Worm (Caenorhabditis elegans) whole organism, L4 larva: ENCODE results near the gene nhr-39.
"Not testable (repeated sequence)": the region's sequence is repeated elsewhere in the genome, so short reads cannot be mapped to it uniquely, and the experiment has no call there.

Source experiments
- D1046.2 ChIP-seq: fragments of 200-800 bp; sonication (Bioruptor generic); IDR thresholded peaks from 2 replicates; pipeline ENCODE4 v1.3.6; 2022; ENCODE audit warnings: missing genetic modification characterization, missing compliant biosample characterization
- F26F4.8 ChIP-seq: fragments of 200-800 bp; sonication (Bioruptor generic); conservative IDR thresholded peaks from 2 replicates; pipeline ENCODE4 v1.3.6; 2022; ENCODE audit warnings: missing genetic modification characterization, missing compliant biosample characterization
- F44E2.7 ChIP-seq: fragments of 200-800 bp; sonication (Bioruptor generic); IDR thresholded peaks from 2 replicates; pipeline ENCODE4 v2.1.2; 2022; ENCODE audit warnings: missing genetic modification characterization, missing compliant biosample characterization
- F49E8.2 ChIP-seq: sonication (generic microtip); optimal IDR thresholded peaks from 2 replicates; lab custom pipeline; 2016; ENCODE audit warnings: missing compliant biosample characterization, mild to moderate bottlenecking, missing genetic modification characterization, borderline replicate concordance
- T26A8.4 ChIP-seq: fragments of 200-800 bp; sonication (Bioruptor generic); IDR thresholded peaks from 2 replicates; pipeline ENCODE4 v1.3.6; 2022; ENCODE audit warnings: missing genetic modification characterization, missing compliant biosample characterization
- Y105C5A.15 ChIP-seq: fragments of 200-800 bp; sonication (Bioruptor generic); IDR thresholded peaks from 2 replicates; pipeline ENCODE4 v1.3.6; 2022; ENCODE audit warnings: missing genetic modification characterization, missing compliant biosample characterization
- Y48G9A.11 ChIP-seq: fragments of 200-800 bp; sonication (Bioruptor generic); IDR thresholded peaks from 2 replicates; pipeline ENCODE4 v1.3.6; 2022; ENCODE audit warnings: missing genetic modification reagents, missing genetic modification characterization, missing compliant biosample characterization
- Y5F2A.4 ChIP-seq: fragments of 200-800 bp; sonication (Bioruptor generic); optimal IDR thresholded peaks from 2 replicates; lab custom pipeline; 2018; ENCODE audit warnings: mild to moderate bottlenecking, missing genetic modification characterization, missing compliant biosample characterization
- Y75B8A.6 ChIP-seq: fragments of 200-800 bp; sonication (Bioruptor generic); IDR thresholded peaks from 2 replicates; pipeline ENCODE4 v1.3.6; 2022; ENCODE audit warnings: missing genetic modification reagents, missing genetic modification characterization, missing compliant biosample characterization
- aha-1 ChIP-seq: fragments of 150-350 bp; peaks from one replicate; lab custom pipeline; 2014; ENCODE audit warnings: missing biosample characterization, missing genetic modification characterization
- ama-1 ChIP-seq: fragments of 150-350 bp; optimal IDR thresholded peaks from 2 replicates; lab custom pipeline; 2014; ENCODE audit warnings: inconsistent platforms, mixed read lengths
- arid-1 ChIP-seq: fragments of 200-800 bp; sonication (Bioruptor generic); conservative IDR thresholded peaks from 2 replicates; pipeline ENCODE4 v1.3.6; 2022; ENCODE audit warnings: missing genetic modification reagents, missing genetic modification characterization, missing compliant biosample characterization
- ceh-20 ChIP-seq: fragments of 200-800 bp; sonication (Bioruptor generic); IDR thresholded peaks from 2 replicates; pipeline ENCODE4 v1.3.6; 2022; ENCODE audit warnings: missing genetic modification reagents, missing genetic modification characterization, missing compliant biosample characterization
- ceh-62 ChIP-seq: sonication (generic microtip); optimal IDR thresholded peaks from 2 replicates; lab custom pipeline; 2017; ENCODE audit warnings: missing biosample characterization, missing genetic modification characterization
- ctbp-1 ChIP-seq: fragments of 200-800 bp; sonication (Bioruptor generic); IDR thresholded peaks from 2 replicates; pipeline ENCODE4 v1.3.6; 2022; ENCODE audit warnings: missing genetic modification reagents, missing genetic modification characterization, missing compliant biosample characterization
- daf-16 ChIP-seq, 3 experiments: sonication (generic microtip); optimal IDR thresholded peaks; 2 replicates each; lab custom pipeline; 2016 to 2017; ENCODE audit warnings: missing genetic modification characterization in 3 of 3, missing genetic modification reagents in 3 of 3, mild to moderate bottlenecking in 2 of 3, missing compliant biosample characterization in 2 of 3, missing biosample characterization in 1 of 3, moderate library complexity in 1 of 3
- dmd-6 ChIP-seq: fragments of 200-800 bp; sonication (Bioruptor generic); IDR thresholded peaks from 2 replicates; pipeline ENCODE4 v1.3.6; 2022; ENCODE audit warnings: missing genetic modification reagents, missing genetic modification characterization, missing compliant biosample characterization
- dmd-8 ChIP-seq: fragments of 200-800 bp; sonication (Bioruptor generic); IDR thresholded peaks from 2 replicates; pipeline ENCODE4 v1.3.6; 2022; ENCODE audit warnings: missing genetic modification characterization, missing compliant biosample characterization
- egl-27 ChIP-seq: sonication (generic microtip); optimal IDR thresholded peaks from 3 replicates; lab custom pipeline; 2017; ENCODE audit warnings: missing biosample characterization, missing genetic modification reagents, missing genetic modification characterization
- egl-43 ChIP-seq: fragments of 200-800 bp; sonication (Bioruptor generic); IDR thresholded peaks from 2 replicates; pipeline ENCODE4 v1.3.6; 2022; ENCODE audit warnings: missing genetic modification reagents, missing genetic modification characterization, missing compliant biosample characterization
- hmg-1.1 ChIP-seq: fragments of 200-800 bp; sonication (Bioruptor generic); IDR thresholded peaks from 2 replicates; pipeline ENCODE4 v1.3.6; 2022; ENCODE audit warnings: missing genetic modification reagents, missing genetic modification characterization, missing compliant biosample characterization
- jun-1 ChIP-seq: fragments of 150-350 bp; optimal IDR thresholded peaks from 2 replicates; lab custom pipeline; 2014; ENCODE audit warnings: missing biosample characterization, missing genetic modification reagents, missing genetic modification characterization
- lim-7 ChIP-seq: fragments of 200-800 bp; sonication (Bioruptor generic); IDR thresholded peaks from 2 replicates; pipeline ENCODE4 v1.3.6; 2022; ENCODE audit warnings: missing genetic modification characterization, missing compliant biosample characterization
- lin-1 ChIP-seq: fragments of 200-800 bp; sonication (Bioruptor generic); IDR thresholded peaks from 2 replicates; pipeline ENCODE4 v1.3.6; 2022; ENCODE audit warnings: missing genetic modification reagents, missing genetic modification characterization, missing compliant biosample characterization
- lin-29 ChIP-seq: fragments of 200-800 bp; sonication (Bioruptor generic); IDR thresholded peaks from 2 replicates; pipeline ENCODE4 v1.3.6; 2022; ENCODE audit warnings: missing genetic modification reagents, missing genetic modification characterization, missing compliant biosample characterization
- lin-38 ChIP-seq: fragments of 200-800 bp; sonication (Bioruptor generic); IDR thresholded peaks from 2 replicates; pipeline ENCODE4 v1.3.6; 2022; ENCODE audit warnings: missing genetic modification reagents, missing genetic modification characterization, missing compliant biosample characterization
- lir-3 ChIP-seq: sonication (generic microtip); optimal IDR thresholded peaks from 2 replicates; lab custom pipeline; 2016; ENCODE audit warnings: mild to moderate bottlenecking, missing genetic modification characterization, missing compliant biosample characterization
- madf-5 ChIP-seq, 2 experiments: fragments of 200-800 bp; sonication (Bioruptor generic); IDR thresholded peaks; 2 replicates each; pipeline ENCODE4 v1.3.6; 2022; ENCODE audit warnings: missing compliant biosample characterization in 2 of 2, missing genetic modification characterization in 2 of 2
- madf-9 ChIP-seq: fragments of 200-800 bp; sonication (Bioruptor generic); conservative IDR thresholded peaks from 2 replicates; pipeline ENCODE4 v1.3.6; 2022; ENCODE audit warnings: missing genetic modification reagents, missing genetic modification characterization, missing compliant biosample characterization
- mdt-29 ChIP-seq: fragments of 200-800 bp; sonication (Bioruptor generic); IDR thresholded peaks from 2 replicates; pipeline ENCODE4 v1.3.6; 2022; ENCODE audit warnings: missing genetic modification reagents, missing genetic modification characterization, missing compliant biosample characterization
- mep-1 ChIP-seq: fragments of 150-350 bp; sonication (generic microtip); optimal IDR thresholded peaks from 3 replicates; lab custom pipeline; 2014; ENCODE audit warnings: missing biosample characterization, missing genetic modification characterization
- mxl-2 ChIP-seq: fragments of 200-800 bp; sonication (Bioruptor generic); conservative IDR thresholded peaks from 2 replicates; pipeline ENCODE4 v1.3.6; 2022; ENCODE audit warnings: missing genetic modification reagents, missing genetic modification characterization, missing compliant biosample characterization
- nhr-10 ChIP-seq: fragments of 150-350 bp; optimal IDR thresholded peaks from 2 replicates; lab custom pipeline; 2014; ENCODE audit warnings: missing biosample characterization, missing genetic modification characterization
- nhr-102 ChIP-seq: sonication (generic microtip); optimal IDR thresholded peaks from 2 replicates; lab custom pipeline; 2016; ENCODE audit warnings: mild to moderate bottlenecking, missing genetic modification characterization, moderate library complexity, missing compliant biosample characterization
- nhr-111 ChIP-seq: fragments of 200-800 bp; sonication (Bioruptor generic); optimal IDR thresholded peaks from 2 replicates; lab custom pipeline; 2018; ENCODE audit warnings: mild to moderate bottlenecking, missing genetic modification characterization, missing compliant biosample characterization
- nhr-41 ChIP-seq: fragments of 200-800 bp; sonication (Bioruptor generic); IDR thresholded peaks from 2 replicates; pipeline ENCODE4 v1.3.6; 2022; ENCODE audit warnings: missing genetic modification reagents, missing genetic modification characterization, missing compliant biosample characterization
- nhr-42 ChIP-seq: fragments of 200-800 bp; sonication (Bioruptor generic); IDR thresholded peaks from 2 replicates; pipeline ENCODE4 v1.3.6; 2022; ENCODE audit warnings: missing genetic modification characterization, missing compliant biosample characterization
- pha-4 ChIP-seq, 2 experiments: fragments of 150-350 bp in 1 of 2; fragments of 200-800 bp in 1 of 2; sonication (Bioruptor generic) in 1 of 2; IDR thresholded peaks in 1 of 2; optimal IDR thresholded peaks in 1 of 2; 2 replicates each; pipeline versions ENCODE4 v1.3.6 to Lab custom; 2014 to 2022; ENCODE audit warnings: missing genetic modification characterization in 2 of 2, missing genetic modification reagents in 2 of 2, missing biosample characterization in 1 of 2, missing compliant biosample characterization in 1 of 2
- php-3 ChIP-seq: fragments of 200-800 bp; sonication (Bioruptor generic); IDR thresholded peaks from 2 replicates; pipeline ENCODE4 v1.3.6; 2022; ENCODE audit warnings: missing genetic modification reagents, missing genetic modification characterization, missing compliant biosample characterization
- saeg-2 ChIP-seq: fragments of 200-800 bp; sonication (Bioruptor generic); IDR thresholded peaks from 2 replicates; pipeline ENCODE4 v1.3.6; 2022; ENCODE audit warnings: missing genetic modification reagents, missing genetic modification characterization, missing compliant biosample characterization
- sdz-12 ChIP-seq: fragments of 200-800 bp; sonication (Bioruptor generic); optimal IDR thresholded peaks from 2 replicates; lab custom pipeline; 2018; ENCODE audit warnings: mild to moderate bottlenecking, missing genetic modification characterization, missing compliant biosample characterization
- snpc-1.2 ChIP-seq: fragments of 200-800 bp; sonication (Bioruptor generic); IDR thresholded peaks from 2 replicates; pipeline ENCODE4 v1.3.6; 2022; ENCODE audit warnings: missing genetic modification reagents, missing genetic modification characterization, missing compliant biosample characterization
- spr-1 ChIP-seq: sonication (generic microtip); optimal IDR thresholded peaks from 2 replicates; lab custom pipeline; 2016; ENCODE audit warnings: mild to moderate bottlenecking, missing genetic modification characterization, missing compliant biosample characterization
- unc-62 ChIP-seq, 3 experiments: fragments of 150-350 bp in 1 of 3; sonication (generic microtip); optimal IDR thresholded peaks in 2 of 3; peaks in 1 of 3; 1 replicate in 1 of 3; 2 replicates in 2 of 3; lab custom pipeline; 2014 to 2017; ENCODE audit warnings: missing biosample characterization in 3 of 3, missing genetic modification characterization in 3 of 3, missing genetic modification reagents in 3 of 3, missing genotype in 1 of 3
- zfp-2 ChIP-seq: sonication (generic microtip); optimal IDR thresholded peaks from 2 replicates; lab custom pipeline; 2016; ENCODE audit warnings: mild to moderate bottlenecking, missing genetic modification characterization, missing compliant biosample characterization
- zfp-3 ChIP-seq: fragments of 200-800 bp; sonication (Bioruptor generic); conservative IDR thresholded peaks from 2 replicates; pipeline ENCODE4 v1.3.6; 2022; ENCODE audit warnings: missing genetic modification reagents, missing genetic modification characterization, missing compliant biosample characterization
- zip-11 ChIP-seq: fragments of 200-800 bp; sonication (Bioruptor generic); IDR thresholded peaks from 2 replicates; pipeline ENCODE4 v1.3.6; 2022; ENCODE audit warnings: missing genetic modification characterization, missing compliant biosample characterization

nhr-39 gene

ce11 chrV:9340318-9340717 is 37.2 kb downstream of the nhr-39 start (continued):
- TF ChIP-seq nhr-111 (GFP tag; lab: Kevin White, UChicago) (no peak), arid-1 (GFP tag; lab: Robert Waterston, UW) (0 out of 2 replicates have a peak, but pooled peaks have one; percentile 50), sdz-12 (GFP tag; lab: Kevin White, UChicago) (peak; percentile 82), saeg-2 (peak; percentile 61; the same call in 1 of the 2 replicates), ama-1 (lab: Kevin White, UChicago) (peak; percentile 24), F44E2.7 (GFP tag; lab: Robert Waterston, UW) (0 out of 2 replicates have a peak, but pooled peaks have one; percentile 31), mxl-2 (GFP tag; lab: Robert Waterston, UW) (peak; percentile 59; the same call in 1 of the 2 replicates), jun-1 (tag; lab: Kevin White, UChicago) (no peak), T26A8.4 (peak; percentile 97), ceh-20 (GFP tag; lab: Robert Waterston, UW) (peak; percentile 92), ceh-62 (no peak), nhr-10 (tag; lab: Kevin White, UChicago) (no peak), egl-43 (peak; percentile 80), D1046.2 (peak; percentile 64; the same call in 1 of the 2 replicates), mdt-29 (GFP tag; lab: Robert Waterston, UW) (peak; percentile 71), aha-1 (tag; lab: Kevin White, UChicago) (peak; percentile 76), daf-16 (GFP tag; optimal IDR thresholded peaks at IDR 0.05; lab: Kevin White, UChicago) (peak in 1 of 2 experiments; percentile 74), daf-16 (tag; optimal IDR thresholded peaks at IDR 0.05; lab: Kevin White, UChicago) (no peak), pha-4 (GFP tag; IDR thresholded peaks at IDR 0.05; lab: Robert Waterston, UW) (peak; percentile 90), pha-4 (tag; optimal IDR thresholded peaks at IDR 0.05; lab: Kevin White, UChicago) (no peak), lir-3 (tag; lab: Kevin White, UChicago) (no peak), egl-27 (no peak), spr-1 (tag; lab: Kevin White, UChicago) (peak; percentile 51), zfp-3 (GFP tag; lab: Robert Waterston, UW) (peak; percentile 95), nhr-42 (GFP tag; lab: Robert Waterston, UW) (peak; percentile 88), nhr-41 (GFP tag; lab: Robert Waterston, UW) (peak; percentile 14; the same call in 1 of the 2 replicates), Y5F2A.4 (GFP tag; lab: Kevin White, UChicago) (peak; percentile 13), F49E8.2 (tag; lab: Kevin White, UChicago) (no peak), unc-62 (GFP tag; optimal IDR thresholded peaks at IDR 0.05 in 1 of 2; lab: Kevin White, UChicago) (no peak), unc-62 (tag; optimal IDR thresholded peaks at IDR 0.05; lab: Kevin White, UChicago) (no peak), nhr-102 (tag; lab: Kevin White, UChicago) (peak; percentile 52), lin-29 (peak; percentile 86), mep-1 (tag; lab: Kevin White, UChicago) (no peak), zfp-2 (tag; lab: Kevin White, UChicago) (no peak), php-3 (peak; percentile 81)

- TF ChIP-seq F26F4.8 (GFP tag; lab: Robert Waterston, UW) (0 out of 2 replicates have a peak, but pooled peaks have one; percentile 40), dmd-8 (peak; percentile 72; the same call in 1 of the 2 replicates), Y75B8A.6 (GFP tag; lab: Robert Waterston, UW) (peak; percentile 86; the same call in 1 of the 2 replicates), Y48G9A.11 (GFP tag; lab: Robert Waterston, UW) (peak; percentile 75), Y105C5A.15 (peak; percentile 94), arid-1 (GFP tag; lab: Robert Waterston, UW) (peak; percentile 80), pha-4 (GFP tag; IDR thresholded peaks at IDR 0.05; lab: Robert Waterston, UW) (peak; percentile 87; the same call in 1 of the 2 replicates), ceh-20 (GFP tag; lab: Robert Waterston, UW) (peak; percentile 87), madf-9 (GFP tag; lab: Robert Waterston, UW) (peak; percentile 74), snpc-1.2 (GFP tag; lab: Robert Waterston, UW) (peak; percentile 76), lin-38 (GFP tag; lab: Robert Waterston, UW) (peak; percentile 81), mdt-29 (GFP tag; lab: Robert Waterston, UW) (peak; percentile 58), madf-5 (GFP tag; IDR thresholded peaks at IDR 0.05; lab: Robert Waterston, UW) (0 out of 4 replicates have a peak, but pooled peaks of 1 of the 2 experiments have one; percentile 18), dmd-6 (peak; percentile 55), egl-43 (peak; percentile 83), zip-11 (GFP tag; lab: Robert Waterston, UW) (peak; percentile 74; the same call in 1 of the 2 replicates), T26A8.4 (peak; percentile 94), lim-7 (GFP tag; lab: Robert Waterston, UW) (peak; percentile 77), F44E2.7 (GFP tag; lab: Robert Waterston, UW) (peak; percentile 85; the same call in 1 of the 2 replicates), hmg-1.1 (peak; percentile 66), ctbp-1 (peak; percentile 75), lin-1 (GFP tag; lab: Robert Waterston, UW) (peak; percentile 90)
- TF ChIP-seq pha-4 (tag; optimal IDR thresholded peaks at IDR 0.05; lab: Kevin White, UChicago): not testable (repeated sequence)
These were observed 38.7 kb downstream of the nhr-39 start for ce11 chrV:9341814-9342213.
